Fruit fly (Drosophila melanogaster) whole organism: ENCODE measurements around the gene CG14439.
A peak's percentile ranks its signal among the peaks of the same experiment; 100 is the strongest.

ENCODE experiments used
- CG8478 ChIP-seq: fragments of >200 bp; optimal IDR thresholded peaks from 2 replicates; lab custom pipeline; 2018; ENCODE audit warnings: inconsistent platforms
- Dll ChIP-seq: fragments of >200 bp; optimal IDR thresholded peaks from 2 replicates; lab custom pipeline; 2017
- EcR ChIP-seq, 2 experiments: fragments of >200 bp; optimal IDR thresholded peaks; 2 replicates each; lab custom pipeline; 2017; ENCODE audit warnings: missing biosample characterization in 2 of 2, missing genetic modification characterization in 2 of 2, missing genetic modification reagents in 2 of 2
- pan ChIP-seq: fragments of >200 bp; optimal IDR thresholded peaks from 2 replicates; lab custom pipeline; 2017
- psq ChIP-seq: fragments of >200 bp; optimal IDR thresholded peaks from 2 replicates; lab custom pipeline; 2017
- usp ChIP-seq: fragments of >200 bp; optimal IDR thresholded peaks from 2 replicates; lab custom pipeline; 2017; ENCODE audit warnings: missing biosample characterization, missing genetic modification characterization, mixed read lengths

Gene CG14439

DNA sequence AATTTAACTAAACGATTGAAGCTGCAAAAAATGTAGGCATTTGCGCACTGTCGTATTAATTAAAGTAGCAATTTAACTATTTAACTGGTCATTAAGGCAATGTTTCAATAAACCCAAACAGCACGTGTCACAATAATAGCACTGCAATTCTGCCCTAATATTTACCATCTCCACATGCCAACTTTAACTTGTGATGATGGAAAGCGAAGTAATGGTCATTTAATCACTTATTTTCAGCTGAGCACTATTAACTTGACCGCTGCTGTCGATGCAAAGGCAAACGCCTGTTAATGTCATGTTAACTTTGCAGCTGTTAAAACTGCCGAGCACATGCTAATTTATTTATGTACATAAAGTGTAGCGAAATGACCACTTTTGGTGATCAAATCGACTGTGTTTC lies 46.8 kb downstream of the CG14439 start:
- TF ChIP-seq usp (GFP tag; lab: Kevin White, UChicago) (no peak), EcR (GFP tag; optimal IDR thresholded peaks at IDR 0.05; lab: Kevin White, UChicago) (no peak), Dll (lab: Kevin White, UChicago) (no peak), pan (lab: Kevin White, UChicago) (no peak), psq (lab: Kevin White, UChicago) (no peak), CG8478 (no peak)

DNA sequence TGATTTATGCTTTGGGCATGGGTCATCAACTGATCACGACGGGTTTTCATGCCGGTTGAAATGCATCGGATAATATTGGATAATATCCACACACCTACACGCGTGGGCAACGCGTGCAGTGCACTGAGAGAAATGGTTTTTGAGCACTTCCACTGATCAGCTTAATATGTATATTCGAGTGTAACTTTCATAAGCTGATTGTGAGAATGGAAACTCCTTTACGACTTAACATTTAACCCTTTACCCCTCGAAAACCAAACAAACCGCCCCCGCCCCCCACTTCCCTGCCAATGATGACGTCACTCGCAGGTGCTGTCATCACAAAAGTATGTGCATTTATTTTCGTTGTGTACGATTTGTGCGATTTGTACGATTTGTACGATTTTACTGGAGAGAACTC lies 47.5 kb downstream of the CG14439 start:
- no peak for TF ChIP-seq Dll (lab: Kevin White, UChicago)
- TF ChIP-seq usp (GFP tag; lab: Kevin White, UChicago) = no peak
- TF ChIP-seq EcR (GFP tag; optimal IDR thresholded peaks at IDR 0.05; lab: Kevin White, UChicago) = no peak
- no peak for TF ChIP-seq psq (lab: Kevin White, UChicago)
- TF ChIP-seq pan (lab: Kevin White, UChicago) = no peak
- TF ChIP-seq CG8478 = no peak

DNA sequence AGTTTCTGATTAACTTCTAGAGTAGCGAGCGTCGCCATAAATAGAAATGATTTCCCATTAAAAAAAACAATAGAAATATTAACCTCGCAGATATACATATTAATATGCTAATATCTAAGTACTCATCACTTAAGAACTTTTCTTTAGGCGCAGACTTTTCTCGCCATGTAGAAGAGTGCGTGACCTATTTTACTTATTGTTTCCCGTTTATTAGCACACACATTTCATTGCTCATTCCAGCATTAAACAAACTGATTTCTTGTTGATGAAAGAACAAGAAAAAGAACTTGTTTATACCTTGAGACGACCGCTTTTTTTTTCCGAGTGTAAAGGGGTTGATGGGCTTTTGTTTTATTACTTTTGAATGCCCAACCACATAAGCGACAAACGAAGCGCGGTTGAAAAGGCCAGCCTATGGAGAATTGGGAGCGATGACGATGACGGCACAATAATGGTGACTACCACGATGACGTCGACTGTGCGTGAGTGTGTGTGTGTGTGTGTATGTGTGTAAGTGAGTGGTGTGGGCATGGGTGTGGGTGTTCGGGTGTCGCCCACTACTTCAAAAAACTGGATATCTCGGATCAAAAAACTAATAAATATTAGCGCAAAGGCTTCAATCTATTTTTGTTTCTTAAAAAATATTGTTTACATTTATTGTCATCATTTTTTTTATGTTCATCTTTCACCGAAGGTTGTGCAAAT lies 48.8 kb downstream of the CG14439 start:
- TF ChIP-seq usp (GFP tag; lab: Kevin White, UChicago) (no peak), Dll (lab: Kevin White, UChicago) (no peak), CG8478 (no peak), EcR (GFP tag; optimal IDR thresholded peaks at IDR 0.05; lab: Kevin White, UChicago) (no peak), psq (lab: Kevin White, UChicago) (no peak), pan (lab: Kevin White, UChicago) (no peak)

DNA sequence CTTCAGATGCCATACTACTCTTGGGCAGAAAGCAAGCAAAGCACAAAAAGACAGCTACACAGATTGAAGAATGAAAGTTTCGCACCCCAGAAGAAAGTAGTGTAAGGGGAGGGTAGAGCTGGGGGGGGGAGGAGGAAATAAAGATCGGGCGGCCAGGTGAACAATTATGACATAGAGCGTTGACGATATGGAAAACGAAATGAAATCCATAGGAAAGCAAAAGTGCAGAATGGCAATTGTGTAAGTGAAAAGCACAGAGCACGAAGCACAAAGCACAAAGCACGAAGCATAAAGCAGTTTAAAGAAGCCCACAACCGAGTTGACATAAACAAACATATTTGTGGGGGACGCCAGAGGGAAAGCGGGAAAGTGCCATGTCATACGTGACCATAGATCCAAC lies 49.6 kb downstream of the CG14439 start:
- TF ChIP-seq Dll (lab: Kevin White, UChicago) (no peak), psq (lab: Kevin White, UChicago) (no peak), pan (lab: Kevin White, UChicago) (no peak)

DNA sequence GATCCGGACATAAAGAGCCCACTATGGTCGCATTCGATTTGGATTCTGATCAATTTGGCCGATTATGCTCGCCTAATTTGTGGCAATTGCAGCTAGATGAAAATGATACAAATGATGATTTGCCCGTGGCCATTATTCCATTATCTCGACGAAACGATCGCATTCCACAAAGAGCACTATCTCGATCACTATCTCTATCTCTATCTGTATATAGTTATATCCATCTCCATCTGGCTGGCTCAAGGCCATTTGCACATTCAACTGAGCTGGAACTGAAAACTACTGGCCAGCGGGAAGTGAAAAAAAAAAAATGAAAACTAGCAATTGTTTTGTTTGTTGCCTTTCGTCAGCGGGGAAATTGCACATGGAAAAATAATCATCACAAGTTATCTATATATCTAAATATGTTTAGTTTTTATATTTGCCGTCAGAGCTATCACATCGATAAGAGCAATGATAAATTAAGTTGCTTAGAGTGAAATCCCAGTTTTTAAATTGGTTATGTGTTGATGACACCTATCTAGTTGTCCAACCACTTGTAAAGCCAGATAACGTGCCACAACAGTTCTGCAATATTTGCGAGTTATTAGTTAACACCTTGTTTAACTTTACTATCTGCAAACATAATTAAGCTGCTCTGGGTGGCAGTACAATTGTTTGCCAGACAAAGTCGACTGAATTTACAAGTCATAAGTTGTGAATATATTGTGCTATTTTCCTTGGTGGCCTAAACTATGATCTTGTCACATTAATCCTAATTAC lies 52.1 kb downstream of the CG14439 start:
- no peak for TF ChIP-seq usp (GFP tag; lab: Kevin White, UChicago)
- TF ChIP-seq Dll (lab: Kevin White, UChicago) = no peak
- no peak for TF ChIP-seq EcR (GFP tag; optimal IDR thresholded peaks at IDR 0.05; lab: Kevin White, UChicago)
- no peak for TF ChIP-seq pan (lab: Kevin White, UChicago)

DNA sequence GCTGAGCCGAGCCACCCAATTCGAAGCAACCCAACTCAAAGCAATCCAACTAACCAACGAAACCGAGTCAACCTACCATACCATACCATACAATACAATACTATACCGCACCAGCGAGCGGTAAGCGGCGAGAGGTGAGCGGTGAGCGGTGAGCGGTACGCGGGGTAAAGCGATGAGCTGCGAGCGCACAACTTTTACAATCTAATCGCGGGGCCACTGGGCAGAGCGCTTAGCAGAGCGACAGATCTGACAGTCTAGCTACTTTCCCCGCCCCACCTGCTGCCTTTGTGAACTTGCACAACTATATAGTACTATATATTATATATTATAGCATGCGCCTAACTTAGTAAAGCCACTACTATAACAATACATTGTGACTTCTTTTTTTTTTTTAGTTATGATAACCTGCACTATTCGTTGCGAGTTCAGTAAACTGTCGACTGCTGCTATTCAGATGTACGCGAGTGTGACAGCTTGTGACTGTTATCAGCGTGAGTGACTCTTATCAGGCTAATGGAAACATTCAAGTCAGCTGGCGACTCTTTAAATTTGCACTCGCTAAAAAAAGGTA lies 53.5 kb downstream of the CG14439 start:
- no peak for TF ChIP-seq Dll (lab: Kevin White, UChicago)
- TF ChIP-seq pan (lab: Kevin White, UChicago) = no peak
- no peak for TF ChIP-seq CG8478
- no peak for TF ChIP-seq usp (GFP tag; lab: Kevin White, UChicago)
- no peak for TF ChIP-seq psq (lab: Kevin White, UChicago)
- TF ChIP-seq EcR (GFP tag; optimal IDR thresholded peaks at IDR 0.05; lab: Kevin White, UChicago) = no peak

DNA sequence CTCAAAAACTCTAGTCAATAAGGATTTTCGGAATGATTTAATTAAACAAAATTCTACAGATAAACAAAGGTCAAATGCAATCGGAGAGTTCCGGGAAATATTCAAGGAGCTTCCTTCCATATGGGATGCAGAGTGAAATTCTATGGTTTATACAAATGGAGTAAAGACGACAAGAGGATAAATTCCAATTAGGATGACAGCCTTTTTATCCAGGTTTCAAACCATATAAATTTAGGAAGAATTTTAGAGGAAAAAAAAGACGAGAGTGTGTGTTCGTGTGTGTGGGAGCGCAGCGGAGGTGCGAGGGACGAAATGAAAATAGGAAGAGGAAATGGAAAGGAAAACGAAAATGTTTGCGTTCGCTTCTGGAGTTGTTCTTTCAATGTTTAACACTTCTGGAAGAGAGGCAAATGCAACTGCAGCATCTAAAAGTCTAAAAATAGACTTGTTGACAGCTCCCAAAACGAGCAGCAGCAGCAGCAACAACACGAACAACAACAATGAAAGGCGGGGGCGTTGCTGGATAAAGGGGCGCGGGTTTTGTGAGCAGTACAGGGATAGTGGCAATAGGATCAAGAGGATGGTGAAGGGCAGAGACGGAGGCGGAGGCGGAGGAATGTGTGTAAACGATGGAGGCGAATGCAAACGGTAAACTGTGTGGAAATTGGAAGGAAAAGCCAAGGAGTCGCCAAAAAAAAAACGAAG lies 55.2 kb downstream of the CG14439 start:
- TF ChIP-seq usp (GFP tag; lab: Kevin White, UChicago) (no peak), EcR (GFP tag; optimal IDR thresholded peaks at IDR 0.05; lab: Kevin White, UChicago) (no peak), pan (lab: Kevin White, UChicago) (no peak), Dll (lab: Kevin White, UChicago) (no peak)

DNA sequence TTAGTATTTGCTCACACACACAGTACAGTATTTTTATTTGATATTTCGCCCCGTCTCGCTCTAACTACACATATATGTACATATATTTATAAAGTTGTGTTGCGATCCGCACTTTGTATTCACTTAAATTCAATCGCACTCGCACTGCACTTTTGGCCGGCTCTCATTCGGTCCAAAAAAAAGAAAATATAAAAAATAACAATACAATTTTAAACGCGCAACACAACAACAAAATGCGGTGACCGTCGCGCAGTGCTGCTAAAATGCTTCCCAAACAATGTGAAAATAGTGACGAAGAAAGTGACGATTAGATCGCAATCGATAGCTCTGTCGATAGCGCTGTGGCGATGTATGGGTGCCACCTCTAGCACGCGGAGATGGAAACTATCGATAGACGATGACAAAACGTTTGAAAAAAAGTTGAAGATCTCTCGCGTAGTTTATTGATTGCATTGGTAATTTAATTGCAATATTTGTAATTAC lies 56.0 kb downstream of the CG14439 start, which contains the start of the genes C3G and pod1:
TSS of gene C3G (minus strand) at position 282 of the 483 bp plus-strand sequence.
TSS of gene pod1 (plus strand) at position 373 of the 483 bp plus-strand sequence.
- TF ChIP-seq EcR (GFP tag; optimal IDR thresholded peaks at IDR 0.05; lab: Kevin White, UChicago) = no peak
- TF ChIP-seq usp (GFP tag; lab: Kevin White, UChicago) = no peak
- TF ChIP-seq pan (lab: Kevin White, UChicago) = no peak
- no peak for TF ChIP-seq Dll (lab: Kevin White, UChicago)
- TF ChIP-seq CG8478 = no peak
- no peak for TF ChIP-seq psq (lab: Kevin White, UChicago)

DNA sequence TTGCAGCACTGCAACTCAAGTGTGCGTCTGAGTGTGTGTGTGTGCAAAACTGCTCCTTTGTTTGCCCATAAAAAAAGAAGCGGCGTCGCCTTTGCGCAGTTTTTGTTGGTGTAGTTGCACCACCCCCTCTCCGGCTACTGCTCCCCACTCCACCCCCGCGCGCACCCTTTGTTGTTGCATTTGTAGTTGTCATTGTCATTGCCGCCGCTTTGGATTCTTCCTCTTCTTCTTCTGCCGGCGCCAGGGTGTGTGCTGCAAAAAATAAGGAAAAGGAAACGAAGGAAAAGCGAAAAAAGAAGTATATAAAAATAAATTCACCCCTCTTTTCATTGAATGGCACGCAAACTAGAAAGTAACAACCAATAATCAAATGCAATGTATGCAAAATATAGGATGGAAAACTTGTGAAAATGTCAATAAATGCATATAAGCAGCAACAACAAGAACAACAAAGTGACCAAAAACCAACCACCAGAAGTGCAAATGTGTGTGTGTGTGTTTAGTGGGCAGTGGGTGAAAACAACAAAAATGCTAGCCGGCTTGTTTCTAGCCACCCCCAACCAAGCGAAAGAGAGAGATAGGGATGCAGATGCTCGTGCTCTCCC lies 56.6 kb downstream of the CG14439 start:
- TF ChIP-seq Dll (lab: Kevin White, UChicago) (no peak), psq (lab: Kevin White, UChicago) (no peak), CG8478 (no peak), usp (GFP tag; lab: Kevin White, UChicago) (no peak), pan (lab: Kevin White, UChicago) (no peak), EcR (GFP tag; optimal IDR thresholded peaks at IDR 0.05; lab: Kevin White, UChicago) (no peak)

DNA sequence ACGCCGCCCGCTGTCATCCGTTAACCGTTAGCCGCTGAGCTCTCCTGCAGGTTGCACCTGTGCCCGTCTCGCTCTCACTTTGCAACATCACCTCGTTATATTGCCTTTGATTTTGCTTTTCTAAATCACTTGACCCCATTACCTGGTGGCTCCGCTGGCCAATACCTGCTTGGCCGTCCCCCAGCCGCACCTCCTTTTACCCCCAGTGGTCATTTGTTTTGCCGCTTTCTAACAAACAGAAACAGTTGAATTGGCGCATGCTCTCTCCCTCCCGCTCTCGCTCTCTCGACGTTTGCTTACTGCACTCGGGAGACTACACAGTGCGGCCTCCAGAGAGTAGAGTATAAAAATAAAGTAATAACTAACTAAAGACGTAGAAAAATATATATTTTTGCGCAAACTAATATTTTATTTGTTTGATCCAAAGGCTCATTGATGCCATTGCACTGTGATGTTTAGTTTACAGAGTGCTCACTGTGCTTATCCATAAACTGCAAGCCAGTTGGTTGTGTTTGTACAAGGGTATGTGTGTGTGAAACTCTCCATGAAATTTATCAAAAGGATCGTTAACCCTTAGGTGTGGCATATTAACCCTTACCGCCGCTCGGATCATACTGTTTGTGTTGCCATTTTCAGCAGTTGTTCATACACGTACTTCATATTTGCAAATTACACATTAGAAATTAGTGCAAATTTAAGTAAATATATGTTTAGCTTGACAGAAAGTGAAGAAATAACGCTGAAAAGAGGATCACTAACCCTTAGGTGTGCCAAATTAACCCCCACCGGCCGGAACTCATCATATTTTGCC lies 57.3 kb downstream of the CG14439 start:
- TF ChIP-seq usp (GFP tag; lab: Kevin White, UChicago) (no peak), EcR (GFP tag; optimal IDR thresholded peaks at IDR 0.05; lab: Kevin White, UChicago) (no peak), pan (lab: Kevin White, UChicago) (no peak), psq (lab: Kevin White, UChicago) (no peak), Dll (lab: Kevin White, UChicago) (peak; percentile 81), CG8478 (no peak)
